Worm (Caenorhabditis elegans) whole organism, early embryonic: ENCODE measurements around the gene rbm-17.

ENCODE experiments used
- ama-1 ChIP-seq: fragments of 150-350 bp; optimal IDR thresholded peaks from 2 replicates; lab custom pipeline; 2014
- hmbx-1 ChIP-seq: sonication (generic microtip); optimal IDR thresholded peaks from 2 replicates; lab custom pipeline; 2016; ENCODE audit warnings: mild to moderate bottlenecking, missing genetic modification characterization, missing compliant biosample characterization
- hmg-4 ChIP-seq: fragments of 200-800 bp; sonication (Bioruptor generic); optimal IDR thresholded peaks from 2 replicates; lab custom pipeline; 2018; ENCODE audit warnings: mild to moderate bottlenecking, missing genetic modification characterization, missing compliant biosample characterization
- hnd-1 ChIP-seq: sonication (generic microtip); optimal IDR thresholded peaks from 2 replicates; lab custom pipeline; 2016; ENCODE audit warnings: missing genetic modification characterization, missing compliant biosample characterization
- tra-4 ChIP-seq: sonication (generic microtip); optimal IDR thresholded peaks from 2 replicates; lab custom pipeline; 2017; ENCODE audit warnings: missing genetic modification characterization, missing compliant biosample characterization

- TF ChIP-seq ama-1 (no peak), tra-4 (tag; lab: Kevin White, UChicago) (no peak), hmbx-1 (no peak), hnd-1 (no peak), hmg-4 (no peak)
Observed at ce11 chrIV:11640915-11641314, 2.8 kb downstream of the rbm-17 start, which contains the start of gene ttr-50.
